Worm (Caenorhabditis elegans) whole organism, late embryonic: Measurements from ENCODE around the gene rbf-1.

ENCODE experiments used
- ama-1 ChIP-seq: fragments of 150-350 bp; optimal IDR thresholded peaks from 2 replicates; lab custom pipeline; 2014
- hlh-8 ChIP-seq: sonication (generic microtip); optimal IDR thresholded peaks from 2 replicates; lab custom pipeline; 2016; ENCODE audit warnings: missing genotype, missing genetic modification characterization, missing compliant biosample characterization
- odd-2 ChIP-seq: sonication (generic microtip); optimal IDR thresholded peaks from 2 replicates; lab custom pipeline; 2017; ENCODE audit warnings: antibody characterized with exemption, mild to moderate bottlenecking, missing genetic modification characterization, missing compliant biosample characterization
- pqm-1 ChIP-seq: sonication (generic microtip); optimal IDR thresholded peaks from 2 replicates; lab custom pipeline; 2016; ENCODE audit warnings: missing genetic modification characterization, missing compliant biosample characterization
- ref-2 ChIP-seq: sonication (generic microtip); optimal IDR thresholded peaks from 2 replicates; lab custom pipeline; 2016; ENCODE audit warnings: missing genetic modification characterization, missing compliant biosample characterization
- rnt-1 ChIP-seq: sonication (generic microtip); optimal IDR thresholded peaks from 2 replicates; lab custom pipeline; 2016; ENCODE audit warnings: missing genetic modification characterization, missing compliant biosample characterization
- tbx-7 ChIP-seq: sonication (generic microtip); optimal IDR thresholded peaks from 2 replicates; lab custom pipeline; 2016; ENCODE audit warnings: missing genotype, missing genetic modification characterization, missing compliant biosample characterization
- unc-55 ChIP-seq: sonication (generic microtip); optimal IDR thresholded peaks from 2 replicates; lab custom pipeline; 2017; ENCODE audit warnings: missing biosample characterization, missing genetic modification reagents, missing genetic modification characterization

DNA sequence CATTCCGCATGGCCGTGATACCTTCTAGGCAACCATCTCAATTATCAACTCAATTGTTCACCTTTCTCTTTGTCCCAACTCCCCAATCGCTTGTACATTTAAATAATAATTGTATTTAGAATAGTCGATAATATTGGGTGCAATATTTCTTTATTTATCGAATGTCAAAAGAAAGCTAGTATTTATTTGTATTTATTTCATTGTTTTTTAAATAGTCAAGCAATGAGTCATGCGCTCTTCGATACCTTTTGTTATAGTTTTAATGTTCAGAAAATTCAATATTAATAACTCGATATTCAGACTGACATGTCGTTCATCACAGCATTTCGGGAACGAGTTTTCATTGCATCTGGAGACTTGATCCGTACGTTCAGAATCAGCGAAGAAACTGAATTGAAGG is 49.9 kb downstream of the rbf-1 start, which contains the start of gene wdr-4:
- TF ChIP-seq odd-2 (tag; lab: Kevin White, UChicago) (no peak), rnt-1 (no peak), pqm-1 (tag; lab: Kevin White, UChicago) (no peak), ref-2 (tag; lab: Kevin White, UChicago) (no peak), ama-1 (lab: Kevin White, UChicago) (no peak), hlh-8 (no peak), unc-55 (GFP tag; lab: Kevin White, UChicago) (no peak), tbx-7 (no peak)
